Worm (Caenorhabditis elegans): Measurements from ENCODE around the gene srh-279.

Gene srh-279

DNA sequence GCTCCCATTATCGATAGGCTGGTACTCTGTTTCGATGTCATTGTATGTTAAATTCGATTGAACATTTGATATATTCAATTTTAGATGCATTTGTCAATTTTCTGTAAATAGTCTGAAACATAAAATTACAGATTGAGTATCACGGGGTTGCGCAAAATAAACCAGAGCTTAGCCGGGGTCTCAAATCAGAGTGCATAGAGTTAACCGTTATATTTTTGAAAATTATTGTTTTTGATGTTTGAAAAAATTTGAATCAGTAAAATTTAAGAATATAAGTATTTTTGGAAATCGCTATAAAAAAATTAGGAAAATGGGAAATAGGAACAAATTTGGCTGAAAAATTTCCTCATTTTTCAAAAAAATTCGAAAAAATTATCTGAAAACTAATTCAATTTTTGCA lies 32.6 kb upstream of the srh-279 start, which contains the start of gene F10A3.17:
Gene F10A3.17, minus strand, starts transcription at position 101 of the 400 bp plus-strand sequence.
- TF ChIP-seq vab-7 (GFP tag; IDR thresholded peaks at IDR 0.05) (no peak), spr-3 (GFP tag; optimal IDR thresholded peaks at IDR 0.05) (no peak), tag-97 (GFP tag; IDR thresholded peaks at IDR 0.05) (no peak), unc-62 (GFP tag; optimal IDR thresholded peaks at IDR 0.05 in 1 of 2) (no peak), unc-62 (tag; optimal IDR thresholded peaks at IDR 0.05) (no peak), skn-1 (tag; optimal IDR thresholded peaks at IDR 0.05) (no peak), nhr-6 (tag; optimal IDR thresholded peaks at IDR 0.05) (no peak), attf-4 (tag; optimal IDR thresholded peaks at IDR 0.05) (no peak)

DNA sequence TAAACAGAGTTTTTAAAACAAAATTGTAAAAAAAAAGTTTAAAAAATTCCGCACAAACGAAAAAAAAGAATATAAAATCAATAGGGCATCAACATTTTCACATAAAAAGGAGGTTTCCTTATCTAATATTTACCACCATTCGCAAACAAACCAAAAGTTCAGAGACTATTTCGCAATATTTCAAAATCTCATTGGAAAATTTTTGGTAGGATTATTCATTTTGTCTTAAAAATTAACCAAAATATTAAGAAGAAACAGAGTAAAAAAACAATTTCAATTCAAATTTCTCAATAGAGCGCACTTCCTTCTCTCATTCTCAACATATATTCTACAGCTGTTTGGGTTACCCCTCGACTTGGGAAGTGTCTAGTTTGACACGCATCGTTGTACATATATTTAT lies 32.1 kb upstream of the srh-279 start:
- TF ChIP-seq tra-1 (GFP tag; IDR thresholded peaks at IDR 0.05) (no peak), ztf-7 (tag; optimal IDR thresholded peaks at IDR 0.05) (peak; percentile 30), dmd-9 (GFP tag; IDR thresholded peaks at IDR 0.05) (no peak), daf-16 (GFP tag; optimal IDR thresholded peaks at IDR 0.05) (no peak), daf-16 (tag; optimal IDR thresholded peaks at IDR 0.05) (peak; percentile 73), jun-1 (tag; optimal IDR thresholded peaks at IDR 0.05) (no peak), aha-1 (tag) (peak; percentile 46), pha-4 (GFP tag; IDR thresholded peaks at IDR 0.05) (no peak), pha-4 (tag; optimal IDR thresholded peaks at IDR 0.05) (peak; percentile 19), Y105C5A.15 (GFP tag; IDR thresholded peaks at IDR 0.05) (no peak), zip-2 (tag; optimal IDR thresholded peaks at IDR 0.05) (peak; percentile 90), nhr-76 (tag; optimal IDR thresholded peaks at IDR 0.05) (no peak), T20F7.1 (GFP tag; optimal IDR thresholded peaks at IDR 0.05) (no peak), lin-15B (tag; optimal IDR thresholded peaks at IDR 0.05) (no peak), nhr-28 (tag; optimal IDR thresholded peaks at IDR 0.05) (peak; percentile 37), saeg-2 (GFP tag; IDR thresholded peaks at IDR 0.05) (no peak), nhr-11 (tag; optimal IDR thresholded peaks at IDR 0.05) (no peak), nhr-77 (tag; optimal IDR thresholded peaks at IDR 0.05) (peak; percentile 47), pqm-1 (tag; optimal IDR thresholded peaks at IDR 0.05) (peak; percentile 22), nhr-25 (tag; optimal IDR thresholded peaks at IDR 0.05; ENCODE audit: borderline replicate concordance, insufficient read depth) (no peak), snpc-4 (tag; optimal IDR thresholded peaks at IDR 0.05) (no peak), nhr-10 (tag; optimal IDR thresholded peaks at IDR 0.05) (no peak), hif-1 (tag; optimal IDR thresholded peaks at IDR 0.05) (no peak), lin-38 (GFP tag; IDR thresholded peaks at IDR 0.05) (no peak), madf-9 (GFP tag; conservative IDR thresholded peaks at IDR 0.05) (no peak)

DNA sequence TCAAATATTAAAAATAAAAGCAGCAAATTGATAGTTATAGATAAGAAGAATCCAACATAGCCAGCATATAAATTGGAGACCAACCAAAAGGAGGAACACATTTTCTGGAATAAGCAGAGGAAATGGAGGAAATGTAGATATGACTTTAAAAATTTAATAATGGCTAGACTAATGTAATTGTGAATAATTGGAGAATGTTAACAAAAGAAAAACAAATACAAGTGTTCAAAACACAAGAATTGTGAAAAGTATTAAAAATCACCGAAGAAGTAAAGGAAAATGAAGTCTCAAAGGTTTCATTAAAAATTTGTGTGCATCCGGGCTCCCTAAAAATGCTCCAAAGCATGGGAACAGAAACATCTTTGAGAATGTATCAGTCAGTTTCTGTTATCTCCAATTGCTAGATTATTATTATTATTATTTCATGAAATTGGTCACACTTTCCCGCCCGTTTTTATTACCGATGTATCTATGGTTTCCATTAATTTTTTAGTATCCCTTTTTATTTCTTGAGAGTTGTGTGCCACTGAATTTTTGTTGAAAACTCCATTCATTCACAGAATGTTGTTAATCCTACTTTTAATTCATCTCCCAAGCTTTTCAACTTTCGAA lies 30.0 kb upstream of the srh-279 start, which contains the start of the genes str-109 and F10A3.11:
Gene str-109, minus strand, starts transcription at position 101 of the 612 bp plus-strand sequence.
Gene F10A3.11, plus strand, starts transcription at position 562 of the 612 bp plus-strand sequence.
- no peak for TF ChIP-seq saeg-2 (GFP tag; IDR thresholded peaks at IDR 0.05)
- TF ChIP-seq spr-3 (GFP tag; optimal IDR thresholded peaks at IDR 0.05), result no peak
- TF ChIP-seq hlh-30 (tag; optimal IDR thresholded peaks at IDR 0.05; ENCODE audit: insufficient read depth), result no peak
- TF ChIP-seq lir-3 (tag; optimal IDR thresholded peaks at IDR 0.05), result no peak
- no peak for TF ChIP-seq F26F4.8 (GFP tag; conservative IDR thresholded peaks at IDR 0.05)
- no peak for TF ChIP-seq unc-62 (GFP tag; optimal IDR thresholded peaks at IDR 0.05 in 1 of 2)
- no peak for TF ChIP-seq unc-62 (tag; optimal IDR thresholded peaks at IDR 0.05)
- no peak for TF ChIP-seq lin-39 (tag; optimal IDR thresholded peaks at IDR 0.05)
- no peak for TF ChIP-seq F49E8.2 (tag; optimal IDR thresholded peaks at IDR 0.05; ENCODE audit: borderline replicate concordance)
- no peak for TF ChIP-seq hmg-1.1 (GFP tag; IDR thresholded peaks at IDR 0.05)
- no peak for TF ChIP-seq nhr-76 (tag; optimal IDR thresholded peaks at IDR 0.05)
- TF ChIP-seq ctbp-1 (GFP tag; IDR thresholded peaks at IDR 0.05), result no peak
- no peak for TF ChIP-seq Y75B8A.6 (GFP tag; IDR thresholded peaks at IDR 0.05)
- no peak for TF ChIP-seq zag-1 (tag; optimal IDR thresholded peaks at IDR 0.05)
- TF ChIP-seq snpc-1.2 (GFP tag; IDR thresholded peaks at IDR 0.05), result no peak
- TF ChIP-seq nhr-111 (GFP tag; optimal IDR thresholded peaks at IDR 0.05), result no peak
- TF ChIP-seq F37D6.2 (tag; optimal IDR thresholded peaks at IDR 0.05), result no peak
- TF ChIP-seq lin-1 (GFP tag; IDR thresholded peaks at IDR 0.05), result no peak
- TF ChIP-seq nhr-77 (tag; optimal IDR thresholded peaks at IDR 0.05), result no peak
- no peak for TF ChIP-seq dve-1 (tag; optimal IDR thresholded peaks at IDR 0.05; ENCODE audit: insufficient read depth)
- TF ChIP-seq hlh-11 (tag; optimal IDR thresholded peaks at IDR 0.05), result no peak
